Worm (Caenorhabditis elegans) whole organism, early embryonic: Measurements from ENCODE around the gene snb-6.

Experiments used
- B0310.2 ChIP-seq: sonication (generic microtip); optimal IDR thresholded peaks from 2 replicates; lab custom pipeline; 2016; ENCODE audit warnings: mild to moderate bottlenecking, missing genetic modification characterization, missing compliant biosample characterization
- F13C5.2 ChIP-seq: sonication (generic microtip); optimal IDR thresholded peaks from 2 replicates; lab custom pipeline; 2017; ENCODE audit warnings: mild to moderate bottlenecking, missing genetic modification characterization, inconsistent platforms, missing compliant biosample characterization
- aly-1 ChIP-seq: sonication (generic microtip); optimal IDR thresholded peaks from 2 replicates; lab custom pipeline; 2016; ENCODE audit warnings: missing genetic modification characterization, missing compliant biosample characterization
- ama-1 ChIP-seq: fragments of 150-350 bp; optimal IDR thresholded peaks from 2 replicates; lab custom pipeline; 2014
- ceh-13 ChIP-seq: fragments of 200-800 bp; sonication (Bioruptor generic); optimal IDR thresholded peaks from 2 replicates; lab custom pipeline; 2018; ENCODE audit warnings: mild to moderate bottlenecking, missing genetic modification characterization, missing compliant biosample characterization
- ceh-36 ChIP-seq: sonication (generic microtip); optimal IDR thresholded peaks from 2 replicates; lab custom pipeline; 2016; ENCODE audit warnings: missing genetic modification characterization, inconsistent platforms, missing compliant biosample characterization
- ets-7 ChIP-seq: sonication (generic microtip); optimal IDR thresholded peaks from 2 replicates; lab custom pipeline; 2016; ENCODE audit warnings: missing genotype, missing genetic modification characterization, missing compliant biosample characterization
- flt-1 ChIP-seq: fragments of 200-800 bp; sonication (Bioruptor generic); IDR thresholded peaks from 2 replicates; pipeline ENCODE4 v1.3.6; 2022; ENCODE audit warnings: missing genetic modification characterization, missing compliant biosample characterization
- hmbx-1 ChIP-seq: sonication (generic microtip); optimal IDR thresholded peaks from 2 replicates; lab custom pipeline; 2016; ENCODE audit warnings: mild to moderate bottlenecking, missing genetic modification characterization, missing compliant biosample characterization
- hmg-4 ChIP-seq: fragments of 200-800 bp; sonication (Bioruptor generic); optimal IDR thresholded peaks from 2 replicates; lab custom pipeline; 2018; ENCODE audit warnings: mild to moderate bottlenecking, missing genetic modification characterization, missing compliant biosample characterization
- hnd-1 ChIP-seq: sonication (generic microtip); optimal IDR thresholded peaks from 2 replicates; lab custom pipeline; 2016; ENCODE audit warnings: missing genetic modification characterization, missing compliant biosample characterization
- pes-1 ChIP-seq: fragments of 200-800 bp; sonication (Bioruptor generic); IDR thresholded peaks from 2 replicates; pipeline ENCODE4 v1.3.6; 2022; ENCODE audit warnings: missing genetic modification reagents, missing genetic modification characterization, missing compliant biosample characterization
- scrt-1 ChIP-seq: fragments of 200-800 bp; sonication (Bioruptor generic); IDR thresholded peaks from 2 replicates; pipeline ENCODE4 v1.3.6; 2022; ENCODE audit warnings: missing genetic modification characterization, missing compliant biosample characterization
- sea-1 ChIP-seq: fragments of 200-800 bp; sonication (Bioruptor generic); conservative IDR thresholded peaks from 2 replicates; pipeline ENCODE4 v1.3.6; 2022; ENCODE audit warnings: missing genetic modification characterization, missing compliant biosample characterization
- tbx-11 ChIP-seq: fragments of 200-800 bp; sonication (Bioruptor generic); IDR thresholded peaks from 2 replicates; pipeline ENCODE4 v1.3.6; 2022; ENCODE audit warnings: missing genetic modification characterization, missing compliant biosample characterization
- tbx-37 ChIP-seq: fragments of 200-800 bp; sonication (Bioruptor generic); conservative IDR thresholded peaks from 2 replicates; pipeline ENCODE4 v1.3.6; 2022; ENCODE audit warnings: missing genetic modification reagents, missing genetic modification characterization, missing compliant biosample characterization
- tra-4 ChIP-seq: sonication (generic microtip); optimal IDR thresholded peaks from 2 replicates; lab custom pipeline; 2017; ENCODE audit warnings: missing genetic modification characterization, missing compliant biosample characterization

snb-6 gene

ce11 chrII:8859596-8859995, at the start of gene snb-6:
Gene snb-6, minus strand, starts transcription at chrII:8859696.
- TF ChIP-seq B0310.2 (tag; lab: Kevin White, UChicago) = no peak
- no peak for TF ChIP-seq tbx-37 (GFP tag; lab: Robert Waterston, UW)
- TF ChIP-seq hnd-1 = no peak
- no peak for TF ChIP-seq hmg-4 (GFP tag; lab: Kevin White, UChicago)
- TF ChIP-seq ama-1 (lab: Kevin White, UChicago) = no peak

DNA sequence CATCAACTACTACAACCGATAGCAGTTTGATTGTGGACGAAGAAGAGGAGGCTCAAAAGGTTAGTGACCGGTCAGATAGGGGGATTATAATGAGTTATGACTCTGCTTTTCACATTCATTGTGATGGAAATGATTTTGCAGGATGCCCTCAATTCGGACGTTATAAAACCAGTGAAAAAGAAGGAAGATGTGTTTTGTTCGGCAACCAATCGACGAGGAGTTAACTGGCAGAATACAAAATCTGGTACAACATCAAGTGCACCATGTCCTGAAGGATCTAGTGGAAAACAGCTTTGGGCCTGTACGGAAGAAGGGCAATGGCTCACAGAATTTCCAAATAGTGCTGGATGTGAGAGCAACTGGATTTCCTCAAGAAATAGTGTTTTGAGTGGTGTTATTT, 44.4 kb upstream of the snb-6 start:
- no peak for TF ChIP-seq ets-7 (tag; lab: Kevin White, UChicago)

- TF ChIP-seq ets-7 (tag; lab: Kevin White, UChicago) (no peak), ama-1 (lab: Kevin White, UChicago) (no peak), B0310.2 (tag; lab: Kevin White, UChicago) (no peak), sea-1 (GFP tag; lab: Robert Waterston, UW) (no peak), F13C5.2 (tag; lab: Kevin White, UChicago) (no peak), flt-1 (no peak), aly-1 (tag; lab: Kevin White, UChicago) (no peak), hmg-4 (GFP tag; lab: Kevin White, UChicago) (no peak), hnd-1 (no peak), ceh-36 (tag; lab: Kevin White, UChicago) (no peak), tra-4 (tag; lab: Kevin White, UChicago) (no peak), ceh-13 (GFP tag; lab: Kevin White, UChicago) (no peak), pes-1 (no peak)
Observed at ce11 chrII:8899357-8899748, 39.9 kb upstream of the snb-6 start.

DNA sequence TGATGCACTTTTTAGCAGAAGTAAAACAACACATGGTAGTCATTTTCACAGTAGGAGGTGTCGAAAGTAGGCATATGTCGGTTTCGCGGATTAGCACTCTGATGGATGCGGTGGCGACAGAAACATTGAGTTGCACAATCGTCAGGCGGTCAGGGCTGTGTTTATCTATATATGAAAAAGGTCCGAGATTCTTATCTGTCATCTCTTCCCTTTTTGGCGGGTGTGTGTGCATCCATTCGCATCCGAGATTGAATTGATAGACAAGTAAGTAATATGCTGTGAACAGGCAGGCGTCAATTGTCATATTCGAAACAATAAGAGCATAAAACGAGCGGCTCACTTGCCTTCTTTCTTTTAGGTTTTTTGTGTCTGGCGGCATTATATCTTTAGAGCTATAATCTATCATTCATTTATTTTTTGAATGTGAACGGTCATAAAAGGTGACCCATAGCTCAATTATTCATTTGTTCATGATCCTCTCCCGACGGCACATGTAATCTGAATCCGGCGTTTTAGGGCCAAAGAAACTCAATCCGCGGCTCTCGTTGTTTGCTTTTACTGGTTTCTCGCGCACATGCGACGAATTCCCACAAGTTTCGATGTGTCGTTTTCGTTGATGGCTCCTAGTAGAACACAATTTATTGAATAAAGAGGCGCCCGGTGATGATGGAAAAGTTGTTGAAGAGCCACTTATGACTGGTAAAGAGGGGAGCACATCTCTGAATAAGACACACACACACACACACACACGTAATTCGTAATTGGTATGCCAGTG, 39.3 kb upstream of the snb-6 start:
- no peak for TF ChIP-seq ceh-36 (tag; lab: Kevin White, UChicago)
- no peak for TF ChIP-seq pes-1

ce11 chrII:8897244-8897643, 37.7 kb upstream of the snb-6 start:
- TF ChIP-seq scrt-1 (GFP tag; lab: Robert Waterston, UW) = no peak
- TF ChIP-seq ets-7 (tag; lab: Kevin White, UChicago) = peak; percentile 64

- TF ChIP-seq F13C5.2 (tag; lab: Kevin White, UChicago) = no peak
- TF ChIP-seq ama-1 (lab: Kevin White, UChicago) = no peak
- no peak for TF ChIP-seq pes-1
- no peak for TF ChIP-seq tra-4 (tag; lab: Kevin White, UChicago)
- TF ChIP-seq scrt-1 (GFP tag; lab: Robert Waterston, UW) = no peak
- no peak for TF ChIP-seq B0310.2 (tag; lab: Kevin White, UChicago)
- no peak for TF ChIP-seq hnd-1
- no peak for TF ChIP-seq ceh-36 (tag; lab: Kevin White, UChicago)
- TF ChIP-seq tbx-11 (GFP tag; lab: Robert Waterston, UW) = no peak
- no peak for TF ChIP-seq hmg-4 (GFP tag; lab: Kevin White, UChicago)
- no peak for TF ChIP-seq hmbx-1 (tag; lab: Kevin White, UChicago)
- TF ChIP-seq tbx-37 (GFP tag; lab: Robert Waterston, UW) = no peak
- no peak for TF ChIP-seq sea-1 (GFP tag; lab: Robert Waterston, UW)
- TF ChIP-seq flt-1 = no peak
- TF ChIP-seq ceh-13 (GFP tag; lab: Kevin White, UChicago) = no peak
Observed at ce11 chrII:8896541-8896940, 37.0 kb upstream of the snb-6 start, which contains the start of gene lat-1. Gene lat-1, plus strand, starts transcription at chrII:8896841.

- no peak for TF ChIP-seq ceh-13 (GFP tag; lab: Kevin White, UChicago)
- TF ChIP-seq tbx-11 (GFP tag; lab: Robert Waterston, UW) = no peak
- TF ChIP-seq B0310.2 (tag; lab: Kevin White, UChicago) = no peak
- TF ChIP-seq hmbx-1 (tag; lab: Kevin White, UChicago) = no peak
- no peak for TF ChIP-seq tbx-37 (GFP tag; lab: Robert Waterston, UW)
- no peak for TF ChIP-seq F13C5.2 (tag; lab: Kevin White, UChicago)
- no peak for TF ChIP-seq sea-1 (GFP tag; lab: Robert Waterston, UW)
- TF ChIP-seq hmg-4 (GFP tag; lab: Kevin White, UChicago) = no peak
- no peak for TF ChIP-seq tra-4 (tag; lab: Kevin White, UChicago)
- no peak for TF ChIP-seq aly-1 (tag; lab: Kevin White, UChicago)
- TF ChIP-seq pes-1 = no peak
Observed at ce11 chrII:8895895-8896294, 36.4 kb upstream of the snb-6 start.

- no peak for TF ChIP-seq flt-1
- no peak for TF ChIP-seq hmg-4 (GFP tag; lab: Kevin White, UChicago)
- no peak for TF ChIP-seq B0310.2 (tag; lab: Kevin White, UChicago)
- TF ChIP-seq hmbx-1 (tag; lab: Kevin White, UChicago) = no peak
- no peak for TF ChIP-seq aly-1 (tag; lab: Kevin White, UChicago)
- no peak for TF ChIP-seq ama-1 (lab: Kevin White, UChicago)
- TF ChIP-seq tra-4 (tag; lab: Kevin White, UChicago) = no peak
Observed at ce11 chrII:8895398-8895797, 35.9 kb upstream of the snb-6 start.
